Fruit fly (Drosophila melanogaster): ENCODE measurements around the gene ebo.

The ebo gene

DNA sequence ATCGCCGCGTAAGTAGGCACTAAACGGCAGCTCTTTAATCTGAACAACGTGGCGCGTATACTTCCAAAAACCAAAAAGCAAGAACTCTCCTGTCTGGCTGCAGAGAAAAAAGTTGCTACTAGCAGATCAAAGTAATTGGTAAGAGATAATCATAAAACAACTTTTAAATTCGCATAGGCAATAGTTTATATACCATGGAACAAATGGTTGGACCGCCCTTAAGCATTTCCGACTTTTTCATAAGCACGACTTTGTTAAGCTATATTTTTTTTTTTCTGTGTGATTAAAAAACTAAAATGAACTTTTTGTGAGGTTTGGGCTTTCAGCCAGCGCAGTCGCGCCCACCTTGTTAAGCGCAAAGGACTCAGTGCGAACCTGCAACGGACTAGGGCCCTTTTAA lies 50.9 kb downstream of the ebo start (continued):
- TF ChIP-seq CG6808 (GFP tag; optimal IDR thresholded peaks at IDR 0.05), result peak; percentile 25
- TF ChIP-seq Ets96B (tag; optimal IDR thresholded peaks at IDR 0.05), result peak; percentile 11
- peak; percentile 12 for TF ChIP-seq Ets21C (GFP tag; optimal IDR thresholded peaks at IDR 0.05)
- TF ChIP-seq Sox14 (GFP tag; optimal IDR thresholded peaks at IDR 0.05), result peak; percentile 3
- TF ChIP-seq CG8319 (GFP tag; optimal IDR thresholded peaks at IDR 0.05), result no peak
- TF ChIP-seq Hr38 (GFP tag; optimal IDR thresholded peaks at IDR 0.05), result no peak
- no peak for TF ChIP-seq CG4318 (GFP tag; optimal IDR thresholded peaks at IDR 0.05)
- TF ChIP-seq CG10669 (GFP tag; optimal IDR thresholded peaks at IDR 0.05), result peak; percentile 41
- no peak for TF ChIP-seq Eip93F (GFP tag; optimal IDR thresholded peaks at IDR 0.05)
- peak; percentile 31 for TF ChIP-seq spab (GFP tag; optimal IDR thresholded peaks at IDR 0.05)
- TF ChIP-seq dac (GFP tag; optimal IDR thresholded peaks at IDR 0.05), result no peak
- no peak for TF ChIP-seq vri (GFP tag; optimal IDR thresholded peaks at IDR 0.05)
- no peak for TF ChIP-seq CG11294 (GFP tag; IDR thresholded peaks at IDR 0.05)
- peak; percentile 32 for TF ChIP-seq CG3032 (tag; optimal IDR thresholded peaks at IDR 0.05)
- TF ChIP-seq CG9139 (GFP tag; optimal IDR thresholded peaks at IDR 0.05), result no peak
- TF ChIP-seq OdsH (GFP tag; optimal IDR thresholded peaks at IDR 0.05), result peak; percentile 35
- peak; percentile 32 for TF ChIP-seq achi (GFP tag; optimal IDR thresholded peaks at IDR 0.05)
- TF ChIP-seq CG3919 (GFP tag; optimal IDR thresholded peaks at IDR 0.05), result peak; percentile 58
- TF ChIP-seq CG31627 (GFP tag; optimal IDR thresholded peaks at IDR 0.05), result peak; percentile 31
- peak; percentile 73 for TF ChIP-seq svp (GFP tag)
- TF ChIP-seq Met (GFP tag; optimal IDR thresholded peaks at IDR 0.05), result peak; percentile 52
- peak; percentile 20 for TF ChIP-seq CG1621 (tag; optimal IDR thresholded peaks at IDR 0.05)
- TF ChIP-seq Smox (GFP tag; optimal IDR thresholded peaks at IDR 0.05), result peak; percentile 44
- TF ChIP-seq Sox102F (GFP tag; optimal IDR thresholded peaks at IDR 0.05), result peak; percentile 50
- TF ChIP-seq CG10631 (GFP tag; optimal IDR thresholded peaks at IDR 0.05), result peak; percentile 38
- TF ChIP-seq CG7368 (GFP tag; optimal IDR thresholded peaks at IDR 0.05), result peak; percentile 6
- peak; percentile 37 for TF ChIP-seq Eip75B (GFP tag; optimal IDR thresholded peaks at IDR 0.05)
- peak; percentile 58 for TF ChIP-seq Hr39 (GFP tag; optimal IDR thresholded peaks at IDR 0.05)
- peak; percentile 5 for TF ChIP-seq Blimp-1 (GFP tag; optimal IDR thresholded peaks at IDR 0.05)

DNA sequence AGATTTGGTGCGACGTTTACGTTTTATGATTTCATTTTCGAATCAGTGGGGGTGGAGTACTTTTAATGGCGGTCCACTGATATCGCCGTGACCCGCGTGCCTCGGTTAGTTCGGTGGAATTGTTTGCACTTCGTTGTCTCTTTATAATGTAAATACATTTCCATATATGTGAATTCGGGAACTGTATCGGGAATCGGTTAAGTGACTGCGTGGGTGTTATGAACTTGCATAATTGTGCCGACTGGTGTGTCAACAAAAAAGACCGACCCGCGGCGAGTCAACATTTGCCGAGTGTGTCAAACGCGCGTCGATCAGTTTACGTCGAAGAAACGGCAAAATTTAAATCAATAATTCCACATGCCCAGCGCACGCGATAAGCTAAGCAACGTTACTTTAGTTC lies 53.0 kb downstream of the ebo start:
- TF ChIP-seq cyc (GFP tag; optimal IDR thresholded peaks at IDR 0.05) (no peak), dsx (GFP tag; optimal IDR thresholded peaks at IDR 0.05; ENCODE audit: poor library complexity, severe bottlenecking) (no peak), CG11294 (GFP tag; IDR thresholded peaks at IDR 0.05) (no peak), fkh (GFP tag; optimal IDR thresholded peaks at IDR 0.05) (peak; percentile 63), Hr4 (GFP tag; optimal IDR thresholded peaks at IDR 0.05) (no peak), CG11762 (GFP tag; optimal IDR thresholded peaks at IDR 0.05; ENCODE audit: insufficient read depth) (no peak), salr (GFP tag; optimal IDR thresholded peaks at IDR 0.05) (no peak), svp (GFP tag) (peak; percentile 18), CG6163 (GFP tag; IDR thresholded peaks at IDR 0.05) (no peak), esn (GFP tag; optimal IDR thresholded peaks at IDR 0.05) (no peak), CG15336 (GFP tag; IDR thresholded peaks at IDR 0.05) (no peak)
